Worm (Caenorhabditis elegans): Measurements from ENCODE around the gene R02F2.6.

R02F2.6 gene

ce11 chrIII:5502915-5503575 is 24.3 kb upstream of the R02F2.6 start (continued):
- TF ChIP-seq ctbp-1 (GFP tag; IDR thresholded peaks at IDR 0.05) (no peak), nhr-102 (tag; optimal IDR thresholded peaks at IDR 0.05) (peak; percentile 42), hlh-30 (tag; optimal IDR thresholded peaks at IDR 0.05; ENCODE audit: insufficient read depth) (peak; percentile 91), mdl-1 (tag; optimal IDR thresholded peaks at IDR 0.05) (peak; percentile 7 to 83), snpc-4 (tag; optimal IDR thresholded peaks at IDR 0.05) (no peak), pqm-1 (tag; optimal IDR thresholded peaks at IDR 0.05) (peak; percentile 74), php-3 (GFP tag; IDR thresholded peaks at IDR 0.05) (peak; percentile 79), Y75B8A.6 (GFP tag; IDR thresholded peaks at IDR 0.05) (no peak), spr-3 (GFP tag; optimal IDR thresholded peaks at IDR 0.05) (no peak), fkh-10 (GFP tag; optimal IDR thresholded peaks at IDR 0.05) (peak; percentile 46), ces-1 (GFP tag; optimal IDR thresholded peaks at IDR 0.05) (no peak), gei-8 (GFP tag; optimal IDR thresholded peaks at IDR 0.05) (no peak), lim-7 (GFP tag; IDR thresholded peaks at IDR 0.05) (no peak), ceh-20 (GFP tag; IDR thresholded peaks at IDR 0.05) (no peak), ceh-82 (tag; optimal IDR thresholded peaks at IDR 0.05) (no peak), dmd-9 (GFP tag; IDR thresholded peaks at IDR 0.05) (no peak), lsy-2 (tag; optimal IDR thresholded peaks at IDR 0.05) (peak; percentile 57 to 63), attf-4 (tag; optimal IDR thresholded peaks at IDR 0.05) (no peak), nhr-25 (tag; optimal IDR thresholded peaks at IDR 0.05; ENCODE audit: borderline replicate concordance, insufficient read depth) (peak; percentile 57), F26F4.8 (GFP tag; conservative IDR thresholded peaks at IDR 0.05) (no peak), hlh-11 (tag; optimal IDR thresholded peaks at IDR 0.05) (peak; percentile 94), ceh-28 (tag; optimal IDR thresholded peaks at IDR 0.05) (no peak), ZK337.2 (GFP tag; IDR thresholded peaks at IDR 0.05) (no peak), lin-38 (GFP tag; IDR thresholded peaks at IDR 0.05) (no peak), hmg-1.1 (GFP tag; IDR thresholded peaks at IDR 0.05) (peak; percentile 49; the same call in 1 of the 2 replicates), ama-1 (optimal IDR thresholded peaks at IDR 0.05) (peak; percentile 77), Y5F2A.4 (GFP tag; optimal IDR thresholded peaks at IDR 0.05) (no peak), unc-130 (GFP tag; optimal IDR thresholded peaks at IDR 0.05) (no peak), ztf-11 (tag; optimal IDR thresholded peaks at IDR 0.05) (no peak), ZK546.5 (tag; optimal IDR thresholded peaks at IDR 0.05) (no peak), tag-97 (GFP tag; IDR thresholded peaks at IDR 0.05) (no peak), vab-7 (GFP tag; IDR thresholded peaks at IDR 0.05) (no peak), lin-13 (GFP tag; optimal IDR thresholded peaks at IDR 0.05) (no peak), mes-2 (tag; optimal IDR thresholded peaks at IDR 0.05; ENCODE audit: poor library complexity, severe bottlenecking) (peak; percentile 66), nhr-11 (tag; optimal IDR thresholded peaks at IDR 0.05) (peak; percentile 46), saeg-2 (GFP tag; IDR thresholded peaks at IDR 0.05) (no peak), tra-1 (GFP tag; IDR thresholded peaks at IDR 0.05) (peak; percentile 33; the same call in 1 of the 2 replicates), aha-1 (tag) (peak; percentile 98), jun-1 (tag; optimal IDR thresholded peaks at IDR 0.05) (no peak), Y105C5A.15 (GFP tag; IDR thresholded peaks at IDR 0.05) (no peak), cey-2 (tag; optimal IDR thresholded peaks at IDR 0.05; ENCODE audit: borderline replicate concordance, insufficient read depth) (peak; percentile 34), T26A8.4 (GFP tag; IDR thresholded peaks at IDR 0.05) (no peak; the same call in 1 of the 2 replicates), set-16 (GFP tag; IDR thresholded peaks at IDR 0.05) (peak; percentile 43; the same call in 1 of the 2 replicates), nhr-6 (tag; optimal IDR thresholded peaks at IDR 0.05) (peak; percentile 32), dmd-6 (GFP tag; IDR thresholded peaks at IDR 0.05) (peak; percentile 76), nhr-10 (tag; optimal IDR thresholded peaks at IDR 0.05) (peak; percentile 65), daf-16 (GFP tag; optimal IDR thresholded peaks at IDR 0.05) (no peak), daf-16 (tag; optimal IDR thresholded peaks at IDR 0.05) (peak; percentile 83), duxl-1 (tag; optimal IDR thresholded peaks at IDR 0.05; ENCODE audit: poor library complexity) (no peak), dve-1 (tag; optimal IDR thresholded peaks at IDR 0.05; ENCODE audit: insufficient read depth) (peak; percentile 92)
